Fruit fly (Drosophila melanogaster) whole organism, wandering third instar larva: ENCODE data around the gene CG13003.

ENCODE experiments used
- Abd-B ChIP-seq: fragments of >200 bp; optimal IDR thresholded peaks from 2 replicates; lab custom pipeline; 2017; ENCODE audit warnings: missing biosample characterization, missing genetic modification characterization
- CG9705 ChIP-seq: fragments of 200-800 bp; sonication (Bioruptor generic); optimal IDR thresholded peaks from 2 replicates; lab custom pipeline; 2018; ENCODE audit warnings: missing biosample characterization, mild to moderate bottlenecking, missing genetic modification characterization
- Dfd ChIP-seq: fragments of >200 bp; optimal IDR thresholded peaks from 2 replicates; lab custom pipeline; 2017; ENCODE audit warnings: missing biosample characterization, missing genetic modification characterization
- HLH106 ChIP-seq: fragments of 200-800 bp; optimal IDR thresholded peaks from 3 replicates; lab custom pipeline; 2019; ENCODE audit warnings: missing biosample characterization, mild to moderate bottlenecking, missing genetic modification characterization, moderate library complexity
- Hnf4 ChIP-seq: fragments of 200-800 bp; sonication (Bioruptor generic); optimal IDR thresholded peaks from 2 replicates; lab custom pipeline; 2016; ENCODE audit warnings: missing biosample characterization, mild to moderate bottlenecking, missing genetic modification characterization
- Hr78 ChIP-seq: fragments of >200 bp; optimal IDR thresholded peaks from 2 replicates; lab custom pipeline; 2017; ENCODE audit warnings: missing biosample characterization, missing genetic modification characterization
- Jra ChIP-seq: sonication (Bioruptor generic); optimal IDR thresholded peaks from 2 replicates; lab custom pipeline; 2016; ENCODE audit warnings: missing biosample characterization, missing genetic modification characterization
- Mio ChIP-seq: sonication (Bioruptor generic); optimal IDR thresholded peaks from 2 replicates; lab custom pipeline; 2016; ENCODE audit warnings: missing biosample characterization, missing genetic modification characterization
- Myc ChIP-seq: fragments of >200 bp; optimal IDR thresholded peaks from 2 replicates; lab custom pipeline; 2017
- OdsH ChIP-seq: fragments of 200-800 bp; sonication (Bioruptor generic); optimal IDR thresholded peaks from 2 replicates; lab custom pipeline; 2016; ENCODE audit warnings: missing biosample characterization, mild to moderate bottlenecking, missing genetic modification characterization
- Sp1 ChIP-seq: fragments of 200-800 bp; sonication (Bioruptor generic); optimal IDR thresholded peaks from 3 replicates; lab custom pipeline; 2019; ENCODE audit warnings: missing biosample characterization, mild to moderate bottlenecking, missing genetic modification characterization, moderate library complexity
- Vsx2 ChIP-seq: fragments of 200-300, 225-300 bp; sonication (Bioruptor generic); optimal IDR thresholded peaks from 2 replicates; lab custom pipeline; 2018; ENCODE audit warnings: missing biosample characterization, missing genetic modification characterization; ENCODE audit not compliant: partially characterized antibody
- br ChIP-seq: fragments of 200-800 bp; sonication (Bioruptor generic); optimal IDR thresholded peaks from 2 replicates; lab custom pipeline; 2016; ENCODE audit warnings: missing biosample characterization, missing genetic modification characterization
- brk ChIP-seq: fragments of 200-800 bp; sonication (Bioruptor generic); optimal IDR thresholded peaks from 2 replicates; lab custom pipeline; 2016; ENCODE audit warnings: missing biosample characterization, mild to moderate bottlenecking, missing genetic modification characterization
- dmrt93B ChIP-seq: fragments of 200-800 bp; sonication (Bioruptor generic); optimal IDR thresholded peaks from 2 replicates; lab custom pipeline; 2018; ENCODE audit warnings: missing biosample characterization, mild to moderate bottlenecking, missing genetic modification characterization
- dsf ChIP-seq: sonication (Bioruptor generic); optimal IDR thresholded peaks from 2 replicates; lab custom pipeline; 2016; ENCODE audit warnings: missing biosample characterization, missing genetic modification characterization, borderline replicate concordance
- ey ChIP-seq: fragments of 200-800 bp; sonication (Bioruptor generic); optimal IDR thresholded peaks from 2 replicates; lab custom pipeline; 2016; ENCODE audit warnings: missing biosample characterization, missing genetic modification characterization
- foxo ChIP-seq, 2 experiments: fragments of 200-800 bp; sonication (Bioruptor generic); optimal IDR thresholded peaks; 2 replicates in 1 of 2; 3 replicates in 1 of 2; lab custom pipeline; 2016 to 2017; ENCODE audit warnings: missing biosample characterization in 2 of 2, missing genetic modification characterization in 2 of 2
- fru ChIP-seq: fragments of 200-800 bp; sonication (Bioruptor generic); optimal IDR thresholded peaks from 3 replicates; lab custom pipeline; 2016; ENCODE audit warnings: missing biosample characterization, mild to moderate bottlenecking, missing genetic modification characterization
- h ChIP-seq: fragments of 200-800 bp; sonication (Bioruptor generic); optimal IDR thresholded peaks from 3 replicates; lab custom pipeline; 2016; ENCODE audit warnings: missing biosample characterization, mild to moderate bottlenecking, missing genetic modification characterization
- jim ChIP-seq: fragments of 175-275, 200-325 bp; sonication (Bioruptor generic); optimal IDR thresholded peaks from 2 replicates; lab custom pipeline; 2016; ENCODE audit warnings: missing biosample characterization, mild to moderate bottlenecking, missing genetic modification characterization
- lola ChIP-seq: fragments of >200 bp; optimal IDR thresholded peaks from 2 replicates; lab custom pipeline; 2017; ENCODE audit warnings: missing biosample characterization, missing genetic modification characterization
- pan ChIP-seq: fragments of >200 bp; optimal IDR thresholded peaks from 2 replicates; lab custom pipeline; 2017
- psq ChIP-seq: fragments of 200-800 bp; sonication (Bioruptor generic); optimal IDR thresholded peaks from 3 replicates; lab custom pipeline; 2017; ENCODE audit warnings: missing biosample characterization, mild to moderate bottlenecking, missing genetic modification characterization, moderate library complexity
- rgr ChIP-seq: fragments of 200-800 bp; sonication (Bioruptor generic); optimal IDR thresholded peaks from 3 replicates; lab custom pipeline; 2016; ENCODE audit warnings: missing biosample characterization, mild to moderate bottlenecking, missing genetic modification characterization
- sage ChIP-seq: fragments of 200-800 bp; sonication (Bioruptor generic); optimal IDR thresholded peaks from 2 replicates; lab custom pipeline; 2016; ENCODE audit warnings: missing biosample characterization, mild to moderate bottlenecking, missing genetic modification characterization
- sv ChIP-seq: fragments of 200-800 bp; sonication (Bioruptor generic); optimal IDR thresholded peaks from 3 replicates; lab custom pipeline; 2016; ENCODE audit warnings: missing biosample characterization, missing genetic modification characterization
- tai ChIP-seq: sonication (Bioruptor generic); optimal IDR thresholded peaks from 2 replicates; lab custom pipeline; 2016; ENCODE audit warnings: missing biosample characterization, missing genetic modification characterization
- usp ChIP-seq: fragments of >200 bp; optimal IDR thresholded peaks from 2 replicates; lab custom pipeline; 2017; ENCODE audit warnings: missing biosample characterization, missing genetic modification characterization
- woc ChIP-seq: sonication (Bioruptor generic); optimal IDR thresholded peaks from 2 replicates; lab custom pipeline; 2016; ENCODE audit warnings: missing biosample characterization, mild to moderate bottlenecking, missing genetic modification characterization

The CG13003 gene

dm6 chrX:16867622-16868021 lies 8.7 kb downstream of the CG13003 start:
- TF ChIP-seq OdsH (GFP tag; lab: Kevin White, UChicago) (no peak), Sp1 (GFP tag; lab: Kevin White, UChicago) (no peak), Dfd (GFP tag; lab: Kevin White, UChicago) (no peak), sv (no peak), HLH106 (no peak), Vsx2 (no peak), lola (no peak), Hnf4 (no peak), tai (GFP tag; lab: Kevin White, UChicago) (no peak), jim (no peak), usp (GFP tag; lab: Kevin White, UChicago) (no peak), Hr78 (GFP tag; lab: Kevin White, UChicago) (no peak), sage (GFP tag; lab: Kevin White, UChicago) (no peak), rgr (GFP tag; lab: Kevin White, UChicago) (no peak), Mio (GFP tag; lab: Kevin White, UChicago) (no peak), foxo (GFP tag; optimal IDR thresholded peaks at IDR 0.05; lab: Kevin White, UChicago) (no peak), CG9705 (GFP tag; lab: Kevin White, UChicago) (no peak), dsf (GFP tag; lab: Kevin White, UChicago) (no peak)

DNA sequence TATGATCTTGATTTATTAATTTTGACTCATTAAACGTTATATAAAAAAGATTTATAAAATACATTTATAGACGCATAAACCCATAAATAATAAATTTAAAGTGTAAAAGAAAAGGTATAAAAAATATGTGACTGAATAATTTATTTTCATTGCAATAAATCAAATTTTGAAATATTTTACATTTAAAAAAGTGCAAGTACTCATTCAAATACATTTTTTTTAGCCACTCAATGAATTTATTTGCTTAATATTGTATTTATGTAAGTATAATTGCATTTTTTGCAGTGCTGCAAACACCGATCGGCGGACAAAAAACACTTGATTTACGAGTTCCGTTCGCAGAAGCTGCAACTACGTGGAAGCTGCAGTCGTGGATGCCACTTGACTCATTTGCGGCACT lies 16.6 kb downstream of the CG13003 start:
- TF ChIP-seq rgr (GFP tag; lab: Kevin White, UChicago), result no peak
- TF ChIP-seq, all 38 proteins: peak for 0

dm6 chrX:16854746-16855145 lies 21.6 kb downstream of the CG13003 start:
- TF ChIP-seq woc (GFP tag; lab: Kevin White, UChicago), result no peak
- TF ChIP-seq sv, result peak; percentile 16
- TF ChIP-seq brk (GFP tag; lab: Kevin White, UChicago), result no peak
- no peak for TF ChIP-seq br (GFP tag; lab: Kevin White, UChicago)

dm6 chrX:16849517-16849916 lies 26.8 kb downstream of the CG13003 start:
- no peak for TF ChIP-seq br (GFP tag; lab: Kevin White, UChicago)
- TF ChIP-seq Dfd (GFP tag; lab: Kevin White, UChicago), result peak; percentile 35

dm6 chrX:16848978-16849377 lies 27.4 kb downstream of the CG13003 start:
- TF ChIP-seq sv (no peak), woc (GFP tag; lab: Kevin White, UChicago) (no peak), foxo (GFP tag; optimal IDR thresholded peaks at IDR 0.05; lab: Kevin White, UChicago) (no peak), CG9705 (GFP tag; lab: Kevin White, UChicago) (no peak), Jra (GFP tag; lab: Kevin White, UChicago) (no peak), rgr (GFP tag; lab: Kevin White, UChicago) (no peak), ey (GFP tag; lab: Kevin White, UChicago) (no peak), OdsH (GFP tag; lab: Kevin White, UChicago) (no peak), tai (GFP tag; lab: Kevin White, UChicago) (no peak), fru (GFP tag; lab: Kevin White, UChicago) (no peak), Dfd (GFP tag; lab: Kevin White, UChicago) (no peak), Myc (lab: Kevin White, UChicago) (no peak), psq (no peak), brk (GFP tag; lab: Kevin White, UChicago) (no peak), Sp1 (GFP tag; lab: Kevin White, UChicago) (no peak), Mio (GFP tag; lab: Kevin White, UChicago) (no peak), pan (no peak)

- no peak for TF ChIP-seq h (GFP tag; lab: Kevin White, UChicago)
- no peak for TF ChIP-seq dmrt93B (GFP tag; lab: Kevin White, UChicago)
- no peak for TF ChIP-seq OdsH (GFP tag; lab: Kevin White, UChicago)
- TF ChIP-seq Jra (GFP tag; lab: Kevin White, UChicago), result no peak
- TF ChIP-seq Abd-B (GFP tag; lab: Kevin White, UChicago), result no peak
- TF ChIP-seq dsf (GFP tag; lab: Kevin White, UChicago), result no peak
Observed at dm6 chrX:16846575-16846974, 29.8 kb downstream of the CG13003 start.
